Worm (Caenorhabditis elegans): ENCODE measurements around the gene Y55F3C.17.
A peak's percentile ranks its signal among the peaks of the same experiment; 100 is the strongest.

Gene Y55F3C.17

ce11 chrIV:684748-685147 is 13.5 kb downstream of the Y55F3C.17 start:
- TF ChIP-seq attf-3 (GFP tag; conservative IDR thresholded peaks at IDR 0.05) (no peak), him-1 (tag; optimal IDR thresholded peaks at IDR 0.05) (no peak), lir-1 (GFP tag; conservative IDR thresholded peaks at IDR 0.05) (no peak), zim-3 (tag; optimal IDR thresholded peaks at IDR 0.05) (no peak), hmg-20 (GFP tag; IDR thresholded peaks at IDR 0.05) (no peak), nfyb-1 (GFP tag; IDR thresholded peaks at IDR 0.05) (no peak), egrh-3 (GFP tag; IDR thresholded peaks at IDR 0.05) (no peak), B0035.1 (tag; optimal IDR thresholded peaks at IDR 0.05) (no peak), tbp1 (GFP tag; optimal IDR thresholded peaks at IDR 0.05) (no peak), bed-2 (GFP tag; IDR thresholded peaks at IDR 0.05) (no peak), let-526 (GFP tag; IDR thresholded peaks at IDR 0.05) (no peak), ceh-58 (GFP tag; IDR thresholded peaks at IDR 0.05) (no peak), fkh-3 (tag; optimal IDR thresholded peaks at IDR 0.05) (no peak), mxl-1 (tag; optimal IDR thresholded peaks at IDR 0.05) (no peak)

- TF ChIP-seq ztf-6 (GFP tag; IDR thresholded peaks at IDR 0.05) = no peak
- no peak for TF ChIP-seq Y53G8AR.9 (GFP tag; conservative IDR thresholded peaks at IDR 0.05)
- TF ChIP-seq ceh-91 (GFP tag; IDR thresholded peaks at IDR 0.05) = no peak
- TF ChIP-seq F52B5.7 (tag; optimal IDR thresholded peaks at IDR 0.05) = no peak
- no peak for TF ChIP-seq let-607 (tag; optimal IDR thresholded peaks at IDR 0.05)
- TF ChIP-seq rpc-1 (optimal IDR thresholded peaks at IDR 0.05) = no peak
- TF ChIP-seq rpc-1 (tag; optimal IDR thresholded peaks at IDR 0.05) = no peak
- no peak for TF ChIP-seq ceh-58 (GFP tag; IDR thresholded peaks at IDR 0.05)
- no peak for TF ChIP-seq tbp1 (GFP tag; optimal IDR thresholded peaks at IDR 0.05)
- no peak for TF ChIP-seq Y95B8A.8 (GFP tag; IDR thresholded peaks at IDR 0.05)
- TF ChIP-seq ceh-100 (GFP tag; IDR thresholded peaks at IDR 0.05) = no peak
- TF ChIP-seq nhr-80 (tag; optimal IDR thresholded peaks at IDR 0.05) = no peak
- TF ChIP-seq ztf-3 (GFP tag; optimal IDR thresholded peaks at IDR 0.05) = no peak
- no peak for TF ChIP-seq lin-26 (GFP tag; IDR thresholded peaks at IDR 0.05)
- no peak for TF ChIP-seq pha-4 (tag; optimal IDR thresholded peaks at IDR 0.05)
- TF ChIP-seq madf-3 (GFP tag; IDR thresholded peaks at IDR 0.05) = no peak
- no peak for TF ChIP-seq nhr-27 (tag; optimal IDR thresholded peaks at IDR 0.05)
- TF ChIP-seq lin-54 (GFP tag; optimal IDR thresholded peaks at IDR 0.05) = no peak
- no peak for TF ChIP-seq dox-1 (GFP tag; IDR thresholded peaks at IDR 0.05)
- no peak for TF ChIP-seq F33H1.4 (GFP tag; IDR thresholded peaks at IDR 0.05)
- TF ChIP-seq sptf-2 (GFP tag; optimal IDR thresholded peaks at IDR 0.05) = no peak
These were observed 14.0 kb downstream of the Y55F3C.17 start, which contains the start of gene cutl-28 for ce11 chrIV:684197-684596. Gene cutl-28, plus strand, starts transcription at chrIV:684497.

ce11 chrIV:682726-683340 is 15.4 kb downstream of the Y55F3C.17 start:
- no peak for TF ChIP-seq F10E7.11 (tag; optimal IDR thresholded peaks at IDR 0.05)
- TF ChIP-seq fkh-3 (tag; optimal IDR thresholded peaks at IDR 0.05) = peak; percentile 28
- TF ChIP-seq B0336.3 (GFP tag; IDR thresholded peaks at IDR 0.05) = peak; percentile 69
- peak; percentile 86 for TF ChIP-seq mxl-1 (tag; optimal IDR thresholded peaks at IDR 0.05)
- no peak for TF ChIP-seq sea-2 (GFP tag; IDR thresholded peaks at IDR 0.05)
- TF ChIP-seq hlh-12 (tag; optimal IDR thresholded peaks at IDR 0.05) = peak; percentile 26
- no peak for TF ChIP-seq ceh-58 (GFP tag; IDR thresholded peaks at IDR 0.05)
- peak; percentile 80 for TF ChIP-seq ekl-4 (GFP tag; IDR thresholded peaks at IDR 0.05)
- peak; percentile 17 for TF ChIP-seq snpc-1.1 (tag; optimal IDR thresholded peaks at IDR 0.05; ENCODE audit: insufficient read depth)
- TF ChIP-seq mcd-1 (GFP tag; IDR thresholded peaks at IDR 0.05) = peak; percentile 77
- TF ChIP-seq hmg-1.2 (GFP tag; IDR thresholded peaks at IDR 0.05) = peak; percentile 84
- no peak for TF ChIP-seq let-526 (GFP tag; IDR thresholded peaks at IDR 0.05)
- TF ChIP-seq rec-8 (tag; optimal IDR thresholded peaks at IDR 0.05) = peak; percentile 71 to 73
- TF ChIP-seq zim-3 (tag; optimal IDR thresholded peaks at IDR 0.05) = peak; percentile 82
- TF ChIP-seq lin-35 (GFP tag; optimal IDR thresholded peaks at IDR 0.05) = no peak
- TF ChIP-seq K12H6.12 (tag; optimal IDR thresholded peaks at IDR 0.05) = peak; percentile 49
- TF ChIP-seq aptf-3 (GFP tag; IDR thresholded peaks at IDR 0.05) = 0 out of 2 replicates have a peak, but pooled peaks have one; percentile 77
- TF ChIP-seq lsl-1 (GFP tag; optimal IDR thresholded peaks at IDR 0.05) = peak; percentile 33
- TF ChIP-seq ceh-79 (tag; optimal IDR thresholded peaks at IDR 0.05) = peak; percentile 66
- no peak for TF ChIP-seq ceh-91 (GFP tag; IDR thresholded peaks at IDR 0.05)

All from whole organism, young adult.